Worm (Caenorhabditis elegans) whole organism, late embryonic: ENCODE results near the gene unc-77.

ENCODE experiments used
- C38D4.7 ChIP-seq: fragments of 200-800 bp; sonication (Bioruptor generic); optimal IDR thresholded peaks from 2 replicates; lab custom pipeline; 2018; ENCODE audit warnings: mild to moderate bottlenecking, missing genetic modification characterization, moderate library complexity, missing compliant biosample characterization
- F13H6.1 ChIP-seq: sonication (generic microtip); optimal IDR thresholded peaks from 2 replicates; lab custom pipeline; 2016; ENCODE audit warnings: missing genetic modification characterization, missing compliant biosample characterization
- T23F11.4 ChIP-seq: fragments of 200-800 bp; sonication (Bioruptor generic); optimal IDR thresholded peaks from 2 replicates; lab custom pipeline; 2018; ENCODE audit warnings: mild to moderate bottlenecking, missing genetic modification characterization, missing compliant biosample characterization
- Y22D7AL.16 ChIP-seq: sonication (generic microtip); optimal IDR thresholded peaks from 2 replicates; lab custom pipeline; 2016; ENCODE audit warnings: missing genetic modification characterization, missing compliant biosample characterization
- ahr-1 ChIP-seq: sonication (generic microtip); optimal IDR thresholded peaks from 2 replicates; lab custom pipeline; 2016; ENCODE audit warnings: missing genetic modification characterization, missing compliant biosample characterization
- ceh-14 ChIP-seq: sonication (generic microtip); optimal IDR thresholded peaks from 2 replicates; lab custom pipeline; 2016; ENCODE audit warnings: missing genotype, missing genetic modification characterization, missing compliant biosample characterization
- ceh-2 ChIP-seq: sonication (generic microtip); optimal IDR thresholded peaks from 2 replicates; lab custom pipeline; 2016; ENCODE audit warnings: missing genotype, missing genetic modification characterization, missing compliant biosample characterization
- ceh-24 ChIP-seq: sonication (generic microtip); optimal IDR thresholded peaks from 2 replicates; lab custom pipeline; 2016; ENCODE audit warnings: mild to moderate bottlenecking, missing genetic modification characterization, missing compliant biosample characterization
- ceh-45 ChIP-seq: fragments of 200-800 bp; sonication (Bioruptor generic); IDR thresholded peaks from 2 replicates; pipeline ENCODE4 v1.3.6; 2022; ENCODE audit warnings: missing genetic modification reagents, missing genetic modification characterization, missing compliant biosample characterization
- ceh-6 ChIP-seq: fragments of 200-800 bp; sonication (Bioruptor generic); optimal IDR thresholded peaks from 2 replicates; lab custom pipeline; 2018; ENCODE audit warnings: mild to moderate bottlenecking, missing genetic modification characterization, missing compliant biosample characterization
- che-1 ChIP-seq: sonication (generic microtip); optimal IDR thresholded peaks from 2 replicates; lab custom pipeline; 2016; ENCODE audit warnings: mild to moderate bottlenecking, missing genetic modification characterization, missing compliant biosample characterization
- elt-2 ChIP-seq: sonication (generic microtip); optimal IDR thresholded peaks from 2 replicates; lab custom pipeline; 2016; ENCODE audit warnings: missing genetic modification reagents, missing genetic modification characterization, missing compliant biosample characterization
- elt-4 ChIP-seq: sonication (generic microtip); optimal IDR thresholded peaks from 2 replicates; lab custom pipeline; 2016; ENCODE audit warnings: missing genetic modification characterization, missing compliant biosample characterization
- eyg-1 ChIP-seq: sonication (generic microtip); optimal IDR thresholded peaks from 2 replicates; lab custom pipeline; 2016; ENCODE audit warnings: missing genotype, missing genetic modification characterization, missing compliant biosample characterization
- fkh-10 ChIP-seq: fragments of 150-350 bp; optimal IDR thresholded peaks from 2 replicates; lab custom pipeline; 2014; ENCODE audit warnings: missing biosample characterization, missing genetic modification reagents, missing genetic modification characterization
- fkh-6 ChIP-seq: sonication (generic microtip); optimal IDR thresholded peaks from 2 replicates; lab custom pipeline; 2016; ENCODE audit warnings: missing genetic modification characterization, missing compliant biosample characterization
- hlh-15 ChIP-seq: sonication (generic microtip); optimal IDR thresholded peaks from 2 replicates; lab custom pipeline; 2016; ENCODE audit warnings: missing genetic modification characterization, missing compliant biosample characterization
- hlh-8 ChIP-seq: sonication (generic microtip); optimal IDR thresholded peaks from 2 replicates; lab custom pipeline; 2016; ENCODE audit warnings: missing genotype, missing genetic modification characterization, missing compliant biosample characterization
- lim-6 ChIP-seq: sonication (generic microtip); optimal IDR thresholded peaks from 2 replicates; lab custom pipeline; 2016; ENCODE audit warnings: missing genetic modification characterization, missing compliant biosample characterization
- madf-2 ChIP-seq: sonication (generic microtip); optimal IDR thresholded peaks from 2 replicates; lab custom pipeline; 2017; ENCODE audit warnings: missing genetic modification characterization, missing compliant biosample characterization
- mec-3 ChIP-seq: sonication (generic microtip); optimal IDR thresholded peaks from 2 replicates; lab custom pipeline; 2016; ENCODE audit warnings: borderline replicate concordance, missing genetic modification characterization, missing compliant biosample characterization
- nfya-1 ChIP-seq: sonication (generic microtip); optimal IDR thresholded peaks from 2 replicates; lab custom pipeline; 2017; ENCODE audit warnings: missing genetic modification characterization, mild to moderate bottlenecking, missing compliant biosample characterization, antibody characterized with exemption, moderate library complexity
- nhr-11 ChIP-seq: fragments of 150-350 bp; optimal IDR thresholded peaks from 2 replicates; lab custom pipeline; 2014; ENCODE audit warnings: missing biosample characterization, missing genetic modification characterization
- odd-2 ChIP-seq: sonication (generic microtip); optimal IDR thresholded peaks from 2 replicates; lab custom pipeline; 2017; ENCODE audit warnings: antibody characterized with exemption, mild to moderate bottlenecking, missing genetic modification characterization, missing compliant biosample characterization
- pag-3 ChIP-seq: sonication (generic microtip); optimal IDR thresholded peaks from 2 replicates; lab custom pipeline; 2016; ENCODE audit warnings: missing compliant biosample characterization, missing genetic modification characterization, borderline replicate concordance
- pax-1 ChIP-seq: fragments of 150-350 bp; optimal IDR thresholded peaks from 2 replicates; lab custom pipeline; 2014; ENCODE audit warnings: missing biosample characterization, missing genetic modification characterization
- pha-2 ChIP-seq: sonication (generic microtip); optimal IDR thresholded peaks from 2 replicates; lab custom pipeline; 2017; ENCODE audit warnings: mild to moderate bottlenecking, missing genetic modification characterization, missing compliant biosample characterization
- pqm-1 ChIP-seq: sonication (generic microtip); optimal IDR thresholded peaks from 2 replicates; lab custom pipeline; 2016; ENCODE audit warnings: missing genetic modification characterization, missing compliant biosample characterization
- pros-1 ChIP-seq: fragments of 150-350 bp; optimal IDR thresholded peaks from 2 replicates; lab custom pipeline; 2014; ENCODE audit warnings: missing biosample characterization, missing genetic modification reagents, missing genetic modification characterization
- ref-2 ChIP-seq: sonication (generic microtip); optimal IDR thresholded peaks from 2 replicates; lab custom pipeline; 2016; ENCODE audit warnings: missing genetic modification characterization, missing compliant biosample characterization
- rnt-1 ChIP-seq: sonication (generic microtip); optimal IDR thresholded peaks from 2 replicates; lab custom pipeline; 2016; ENCODE audit warnings: missing genetic modification characterization, missing compliant biosample characterization
- sdc-2 ChIP-seq: sonication (generic microtip); optimal IDR thresholded peaks from 2 replicates; lab custom pipeline; 2016; ENCODE audit warnings: missing genotype, missing genetic modification characterization, missing compliant biosample characterization
- sox-2 ChIP-seq: fragments of 200-800 bp; sonication (Bioruptor generic); IDR thresholded peaks from 2 replicates; pipeline ENCODE4 v1.3.6; 2022; ENCODE audit warnings: missing genetic modification reagents, missing genetic modification characterization, missing compliant biosample characterization
- syd-9 ChIP-seq: sonication (generic microtip); optimal IDR thresholded peaks from 2 replicates; lab custom pipeline; 2016; ENCODE audit warnings: mild to moderate bottlenecking, missing genetic modification characterization, moderate library complexity, missing compliant biosample characterization
- tbx-2 ChIP-seq: sonication (generic microtip); optimal IDR thresholded peaks from 2 replicates; lab custom pipeline; 2016; ENCODE audit warnings: missing genetic modification characterization, missing compliant biosample characterization
- unc-42 ChIP-seq: sonication (generic microtip); optimal IDR thresholded peaks from 2 replicates; lab custom pipeline; 2016; ENCODE audit warnings: missing genotype, missing genetic modification characterization, missing compliant biosample characterization
- zip-5 ChIP-seq: sonication (generic microtip); optimal IDR thresholded peaks from 2 replicates; lab custom pipeline; 2016; ENCODE audit warnings: missing genetic modification characterization, missing compliant biosample characterization
- ztf-16 ChIP-seq: sonication (generic microtip); optimal IDR thresholded peaks from 2 replicates; lab custom pipeline; 2017; ENCODE audit warnings: missing genetic modification characterization, missing compliant biosample characterization

The unc-77 gene

ce11 chrIV:6185578-6185977 lies 1.9 kb upstream of the unc-77 start, which contains the start of gene asp-9:
Gene asp-9 (plus strand): TSS chrIV:6185889.
- no peak for TF ChIP-seq F13H6.1 (tag; lab: Kevin White, UChicago)
- TF ChIP-seq elt-2 (tag; lab: Kevin White, UChicago), result peak; percentile 91

- TF ChIP-seq lim-6 (tag; lab: Kevin White, UChicago) (no peak), unc-42 (peak; percentile 88)
These were observed 6.3 kb downstream of the unc-77 start for ce11 chrIV:6177383-6177782.

DNA sequence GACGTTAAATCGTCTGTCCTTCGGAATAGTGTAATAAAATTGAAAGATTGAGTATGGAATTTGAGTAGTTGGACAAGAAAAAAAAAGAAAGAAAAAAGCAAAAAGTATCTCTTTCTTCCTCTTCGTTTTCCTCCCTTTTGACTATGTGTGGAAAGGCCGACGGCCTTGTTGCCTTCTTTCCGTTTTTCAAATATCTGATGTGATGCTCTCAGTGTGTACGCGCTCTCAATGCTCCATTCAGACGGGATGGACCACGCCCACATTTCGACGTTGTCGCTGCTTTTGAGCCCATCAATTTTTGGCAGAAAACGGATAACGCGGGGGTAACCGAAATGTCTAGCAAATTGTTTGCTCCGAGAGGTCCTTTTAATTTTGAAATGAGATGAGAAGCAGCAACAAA lies 10.7 kb downstream of the unc-77 start:
- TF ChIP-seq fkh-10 (no peak), unc-42 (peak; percentile 24)

DNA sequence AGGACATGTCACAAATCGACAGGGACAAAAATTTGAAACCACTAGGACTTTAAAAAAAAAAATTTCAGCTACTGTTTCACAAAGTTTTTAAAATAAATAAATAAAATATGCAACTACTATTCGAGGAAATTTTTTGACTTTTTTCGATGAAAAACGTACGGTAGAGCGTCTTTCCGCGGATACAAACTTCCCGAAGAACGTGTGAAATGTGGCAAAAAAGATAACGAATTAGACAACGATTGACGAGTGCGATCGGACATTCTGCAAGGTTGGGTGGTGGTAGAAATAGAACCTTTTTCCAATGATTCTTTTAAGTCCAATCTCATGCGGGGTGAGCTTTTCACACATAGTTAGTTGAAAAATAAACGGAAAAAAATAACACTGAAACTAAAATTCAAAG lies 17.9 kb downstream of the unc-77 start:
- no peak for TF ChIP-seq unc-42
- no peak for TF ChIP-seq rnt-1 (tag; lab: Kevin White, UChicago)
- no peak for TF ChIP-seq nhr-11 (tag; lab: Kevin White, UChicago)
- TF ChIP-seq madf-2 (tag; lab: Kevin White, UChicago), result no peak
- TF ChIP-seq, all 69 proteins: peak for 0

- TF ChIP-seq ztf-16 (no peak), ceh-2 (tag; lab: Kevin White, UChicago) (no peak), ceh-45 (GFP tag; lab: Robert Waterston, UW) (no peak), ceh-24 (tag; lab: Kevin White, UChicago) (no peak), nfya-1 (tag; lab: Kevin White, UChicago) (peak; percentile 63), C38D4.7 (GFP tag; lab: Kevin White, UChicago) (no peak)
- TF ChIP-seq, all 69 proteins: peak for 1
These were observed 24.0 kb downstream of the unc-77 start for ce11 chrIV:6159616-6160015.

- TF ChIP-seq fkh-6 (no peak), mec-3 (no peak), pax-1 (tag; lab: Kevin White, UChicago) (no peak), T23F11.4 (GFP tag; lab: Kevin White, UChicago) (no peak), tbx-2 (tag; lab: Kevin White, UChicago) (no peak), ceh-24 (tag; lab: Kevin White, UChicago) (no peak), sdc-2 (tag; lab: Kevin White, UChicago) (no peak), pqm-1 (no peak), ztf-16 (no peak), pag-3 (tag; lab: Kevin White, UChicago) (no peak), elt-2 (tag; lab: Kevin White, UChicago) (no peak), ahr-1 (no peak), sox-2 (GFP tag; lab: Robert Waterston, UW) (no peak), hlh-15 (tag; lab: Kevin White, UChicago) (no peak), syd-9 (tag; lab: Kevin White, UChicago) (no peak), zip-5 (tag; lab: Kevin White, UChicago) (no peak), ceh-6 (GFP tag; lab: Kevin White, UChicago) (no peak), eyg-1 (tag; lab: Kevin White, UChicago) (no peak)
These were observed 26.8 kb downstream of the unc-77 start, which contains the start of gene C11D2.4 for ce11 chrIV:6156833-6157232. Gene C11D2.4 (minus strand): TSS chrIV:6156960.

ce11 chrIV:6155296-6155695 lies 28.4 kb downstream of the unc-77 start, which contains the start of gene C11D2.7:
Gene C11D2.7 (minus strand): TSS chrIV:6155396.
- TF ChIP-seq odd-2 (tag; lab: Kevin White, UChicago) (no peak), pha-2 (no peak), ref-2 (tag; lab: Kevin White, UChicago) (no peak), Y22D7AL.16 (tag; lab: Kevin White, UChicago) (no peak), pros-1 (tag; lab: Kevin White, UChicago) (no peak), elt-4 (tag; lab: Kevin White, UChicago) (no peak), che-1 (tag; lab: Kevin White, UChicago) (no peak), T23F11.4 (GFP tag; lab: Kevin White, UChicago) (no peak), ceh-14 (no peak), nhr-11 (tag; lab: Kevin White, UChicago) (no peak), hlh-8 (tag; lab: Kevin White, UChicago) (no peak)
